Fruit fly (Drosophila melanogaster) whole organism, embryonic: ENCODE measurements around the gene TTLL4A.

Experiments used
- Asciz ChIP-seq: fragments of 200-800 bp; sonication (Bioruptor generic); optimal IDR thresholded peaks from 2 replicates; lab custom pipeline; 2017; ENCODE audit warnings: missing biosample characterization, mild to moderate bottlenecking, missing genetic modification characterization, missing genetic modification reagents
- Atf-2 ChIP-seq: fragments of 200-800 bp; sonication (Bioruptor generic); optimal IDR thresholded peaks from 2 replicates; lab custom pipeline; 2016; ENCODE audit warnings: missing biosample characterization, missing genetic modification characterization
- CG11398 ChIP-seq: fragments of 200-800 bp; sonication (Bioruptor generic); optimal IDR thresholded peaks from 2 replicates; lab custom pipeline; 2016; ENCODE audit warnings: missing biosample characterization, missing genetic modification characterization
- CG11695 ChIP-seq: fragments of 200-800 bp; sonication (Bioruptor generic); IDR thresholded peaks from 3 replicates; pipeline ENCODE4 v1.3.6; 2022; ENCODE audit warnings: missing biosample characterization, missing genetic modification characterization
- CG12299 ChIP-seq: fragments of 200-800 bp; sonication (Bioruptor generic); optimal IDR thresholded peaks from 2 replicates; lab custom pipeline; 2018; ENCODE audit warnings: missing biosample characterization, mild to moderate bottlenecking, missing genetic modification characterization
- CG13424 ChIP-seq: fragments of 200-800 bp; sonication (Bioruptor generic); optimal IDR thresholded peaks from 2 replicates; lab custom pipeline; 2019; ENCODE audit warnings: missing biosample characterization, mild to moderate bottlenecking, missing genetic modification characterization, moderate library complexity
- CG15514 ChIP-seq: fragments of 200-800 bp; sonication (Bioruptor generic); optimal IDR thresholded peaks from 3 replicates; lab custom pipeline; 2017; ENCODE audit warnings: missing biosample characterization, missing genetic modification characterization, mild to moderate bottlenecking, moderate library complexity, missing genetic modification reagents
- CG15601 ChIP-seq: fragments of 200-800 bp; sonication (Bioruptor generic); optimal IDR thresholded peaks from 3 replicates; lab custom pipeline; 2019; ENCODE audit warnings: missing biosample characterization, mild to moderate bottlenecking, missing genetic modification characterization, moderate library complexity
- CG17912 ChIP-seq: fragments of 200-800 bp; sonication (Bioruptor generic); optimal IDR thresholded peaks from 2 replicates; lab custom pipeline; 2018; ENCODE audit warnings: missing biosample characterization, mild to moderate bottlenecking, missing genetic modification characterization
- CG2875 ChIP-seq: fragments of 200-800 bp; sonication (Bioruptor generic); optimal IDR thresholded peaks from 2 replicates; lab custom pipeline; 2017; ENCODE audit warnings: missing biosample characterization, mild to moderate bottlenecking, missing genetic modification characterization, missing genetic modification reagents
- CG30020 ChIP-seq: fragments of 200-800 bp; optimal IDR thresholded peaks from 2 replicates; lab custom pipeline; 2019; ENCODE audit warnings: missing biosample characterization, mild to moderate bottlenecking, missing genetic modification characterization, moderate library complexity
- CG31224 ChIP-seq: fragments of 200-800 bp; sonication (Bioruptor generic); IDR thresholded peaks from 2 replicates; pipeline ENCODE4 v1.3.6; 2022; ENCODE audit warnings: missing biosample characterization, missing genetic modification characterization
- CG32767 ChIP-seq: fragments of 200-800 bp; sonication (Bioruptor generic); IDR thresholded peaks from 2 replicates; pipeline ENCODE4 v1.3.6; 2022; ENCODE audit warnings: missing biosample characterization, missing genetic modification characterization
- CG34224 ChIP-seq: fragments of 200-800 bp; sonication (Bioruptor generic); IDR thresholded peaks from 3 replicates; pipeline ENCODE4 v1.3.6; 2022; ENCODE audit warnings: missing biosample characterization, missing genetic modification characterization; ENCODE audit not compliant: partially characterized antibody
- CG6654 ChIP-seq: fragments of 200-800 bp; sonication (Bioruptor generic); optimal IDR thresholded peaks from 2 replicates; lab custom pipeline; 2017; ENCODE audit warnings: missing biosample characterization, mild to moderate bottlenecking, missing genetic modification characterization
- CG6854 ChIP-seq: fragments of 200-800 bp; sonication (Bioruptor generic); optimal IDR thresholded peaks from 3 replicates; lab custom pipeline; 2017; ENCODE audit warnings: missing biosample characterization, mild to moderate bottlenecking, missing genetic modification characterization
- CG8478 ChIP-seq: fragments of >200 bp; optimal IDR thresholded peaks from 2 replicates; lab custom pipeline; 2018
- Camta ChIP-seq: fragments of 200-800 bp; sonication (Bioruptor generic); optimal IDR thresholded peaks from 2 replicates; lab custom pipeline; 2016; ENCODE audit warnings: missing biosample characterization, missing genetic modification characterization
- Chrac-16 ChIP-seq: fragments of 200-800 bp; sonication (Bioruptor generic); optimal IDR thresholded peaks from 3 replicates; lab custom pipeline; 2016; ENCODE audit warnings: missing biosample characterization, missing genetic modification characterization
- CkIIα-i1 ChIP-seq: fragments of 200-800 bp; sonication (Bioruptor generic); IDR thresholded peaks from 2 replicates; pipeline ENCODE4 v1.3.6; 2022; ENCODE audit warnings: missing biosample characterization, missing genetic modification characterization
- Doc3 ChIP-seq: fragments of 200-800 bp; sonication (Bioruptor generic); IDR thresholded peaks from 3 replicates; pipeline ENCODE4 v1.3.6; 2022; ENCODE audit warnings: missing biosample characterization, missing genetic modification characterization; ENCODE audit not compliant: partially characterized antibody
- Dp ChIP-seq: fragments of 200-800 bp; sonication (Bioruptor generic); optimal IDR thresholded peaks from 2 replicates; lab custom pipeline; 2018; ENCODE audit warnings: missing biosample characterization, mild to moderate bottlenecking, missing genetic modification characterization, moderate library complexity
- E2f2 ChIP-seq: fragments of 200-800 bp; sonication (Bioruptor generic); IDR thresholded peaks from 2 replicates; pipeline ENCODE4 v1.3.6; 2022; ENCODE audit warnings: missing biosample characterization, missing genetic modification characterization
- Ets65A ChIP-seq: fragments of 200-800 bp; sonication (Bioruptor generic); peaks from one replicate; lab custom pipeline; 2016; ENCODE audit warnings: missing biosample characterization, missing genetic modification characterization
- H15 ChIP-seq: fragments of 200-800 bp; sonication (Bioruptor generic); IDR thresholded peaks from 3 replicates; pipeline ENCODE4 v1.3.6; 2022; ENCODE audit warnings: missing biosample characterization, missing genetic modification characterization
- HmgD ChIP-seq: fragments of 200-800 bp; sonication (Bioruptor generic); optimal IDR thresholded peaks from 3 replicates; lab custom pipeline; 2016; ENCODE audit warnings: missing biosample characterization, missing genetic modification characterization
- Mes4 ChIP-seq: fragments of 200-800 bp; sonication (Bioruptor generic); optimal IDR thresholded peaks from 2 replicates; lab custom pipeline; 2016; ENCODE audit warnings: missing biosample characterization, missing genetic modification characterization
- Stat92E ChIP-seq, 3 experiments: fragments of >200 bp in 2 of 3; fragments of 200-800 bp in 1 of 3; sonication (Bioruptor generic) in 1 of 3; optimal IDR thresholded peaks; 2 replicates each; lab custom pipeline; 2017 to 2019; ENCODE audit warnings: missing biosample characterization in 3 of 3, missing genetic modification characterization in 3 of 3, mild to moderate bottlenecking in 1 of 3, moderate library complexity in 1 of 3
- abd-A ChIP-seq: fragments of 200-800 bp; sonication (Bioruptor generic); optimal IDR thresholded peaks from 3 replicates; lab custom pipeline; 2019; ENCODE audit warnings: missing biosample characterization, mild to moderate bottlenecking, missing genetic modification characterization, moderate library complexity
- ash1 ChIP-seq: fragments of 200-800 bp; sonication (Bioruptor generic); optimal IDR thresholded peaks from 2 replicates; lab custom pipeline; 2018; ENCODE audit warnings: missing biosample characterization, mild to moderate bottlenecking, missing genetic modification characterization
- bab2 ChIP-seq: fragments of 200-800 bp; sonication (Bioruptor generic); optimal IDR thresholded peaks from 2 replicates; lab custom pipeline; 2016; ENCODE audit warnings: missing biosample characterization, missing genetic modification characterization
- dm ChIP-seq: fragments of 200-800 bp; sonication (Bioruptor generic); optimal IDR thresholded peaks from 3 replicates; lab custom pipeline; 2016; ENCODE audit warnings: missing biosample characterization, missing genetic modification characterization
- exex ChIP-seq: fragments of 200-800 bp; sonication (Bioruptor generic); optimal IDR thresholded peaks from 4 replicates; lab custom pipeline; 2018; ENCODE audit warnings: missing biosample characterization, mild to moderate bottlenecking, missing genetic modification characterization, moderate library complexity
- gt ChIP-seq: fragments of 200-800 bp; sonication (Bioruptor generic); IDR thresholded peaks from 2 replicates; pipeline ENCODE4 v1.3.6; 2022; ENCODE audit warnings: missing biosample characterization, missing genetic modification characterization
- hb ChIP-seq: fragments of 200-800 bp; sonication (Bioruptor generic); IDR thresholded peaks from 3 replicates; pipeline ENCODE4 v1.3.6; 2022; ENCODE audit warnings: missing biosample characterization, missing genetic modification characterization; ENCODE audit not compliant: partially characterized antibody
- nerfin-2 ChIP-seq: fragments of 200-800 bp; sonication (Bioruptor generic); IDR thresholded peaks from 2 replicates; pipeline ENCODE4 v1.3.6; 2022; ENCODE audit warnings: missing biosample characterization, missing genetic modification characterization; ENCODE audit not compliant: partially characterized antibody
- onecut ChIP-seq: fragments of 200-800 bp; sonication (Bioruptor generic); IDR thresholded peaks from 2 replicates; pipeline ENCODE4 v1.3.6; 2022; ENCODE audit warnings: missing biosample characterization, missing genetic modification characterization
- prd ChIP-seq, 3 experiments: fragments of >200 bp in 2 of 3; fragments of 200-800 bp in 1 of 3; sonication (Bioruptor generic) in 1 of 3; optimal IDR thresholded peaks in 2 of 3; IDR thresholded peaks in 1 of 3; 2 replicates in 2 of 3; 3 replicates in 1 of 3; pipeline versions ENCODE4 v1.3.6 to Lab custom; 2017 to 2022; ENCODE audit warnings: missing biosample characterization in 1 of 3, missing genetic modification characterization in 1 of 3
- repo ChIP-seq: fragments of 200-800 bp; sonication (Bioruptor generic); optimal IDR thresholded peaks from 2 replicates; lab custom pipeline; 2016; ENCODE audit warnings: missing biosample characterization, missing genetic modification characterization
- sens ChIP-seq: fragments of 200-800 bp; sonication (Bioruptor generic); peaks from one replicate; lab custom pipeline; 2016; ENCODE audit warnings: missing biosample characterization, missing genetic modification characterization
- sr ChIP-seq: fragments of 200-800 bp; sonication (Bioruptor generic); IDR thresholded peaks from 3 replicates; pipeline ENCODE4 v1.3.6; 2022; ENCODE audit warnings: missing biosample characterization, missing genetic modification characterization
- yki ChIP-seq: fragments of >200 bp; optimal IDR thresholded peaks from 3 replicates; lab custom pipeline; 2018

The TTLL4A gene

DNA sequence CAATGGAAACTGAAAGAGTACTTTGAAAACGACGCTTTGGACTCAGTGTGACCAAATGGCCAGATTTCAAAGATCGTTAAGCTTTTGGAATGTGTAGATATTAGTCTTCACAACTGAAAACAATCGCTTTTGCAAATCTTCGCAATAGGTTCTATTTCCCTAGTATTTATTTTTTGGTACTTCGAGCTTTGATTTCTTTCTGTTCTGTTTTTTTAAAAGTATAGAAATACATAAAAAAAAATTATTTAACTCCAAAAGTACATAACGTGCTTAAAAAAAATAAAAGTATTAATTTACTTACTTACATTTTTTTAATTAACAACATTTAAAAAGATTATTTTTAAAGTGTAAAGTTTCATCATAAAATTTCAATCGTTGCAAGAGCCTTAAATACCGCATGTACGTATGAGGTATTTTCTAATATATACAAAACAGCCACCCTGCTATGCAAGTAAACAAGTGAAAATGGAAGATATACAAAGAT lies 1.8 kb upstream of the TTLL4A start, which contains the start of the genes piwi and CG12253 (continued):
- TF ChIP-seq repo (GFP tag; lab: Kevin White, UChicago) = no peak
- peak; percentile 69 for TF ChIP-seq CG12299
- TF ChIP-seq CG2875 = peak; percentile 57
- TF ChIP-seq CG6654 = no peak
- TF ChIP-seq Atf-2 (GFP tag; lab: Kevin White, UChicago) = peak; percentile 1
- TF ChIP-seq prd (optimal IDR thresholded peaks at IDR 0.05; lab: Kevin White, UChicago) = no peak
- TF ChIP-seq prd (GFP tag; IDR thresholded peaks at IDR 0.05; lab: Robert Waterston, UW) = peak; percentile 44; the same call in 2 of the 3 replicates

DNA sequence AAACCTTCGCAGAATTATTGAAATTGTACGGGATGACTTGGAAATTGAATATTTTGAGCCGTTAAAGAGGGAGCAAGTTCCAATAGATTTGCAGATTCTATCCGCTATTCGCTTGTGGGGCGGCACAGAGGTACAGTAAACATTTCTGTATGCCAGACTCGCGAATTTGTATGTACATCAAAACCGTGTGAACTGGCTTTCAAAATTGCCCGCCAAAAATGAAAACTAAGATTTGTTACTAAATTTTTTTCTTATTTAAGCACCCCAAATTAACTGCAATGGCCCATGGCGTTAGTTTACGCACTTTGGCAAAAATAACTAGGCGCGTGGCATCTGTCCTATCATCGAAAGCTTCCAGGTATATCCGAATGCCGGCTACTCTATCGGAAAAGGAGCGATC lies 1.2 kb upstream of the TTLL4A start:
- TF ChIP-seq yki (lab: Kevin White, UChicago) (no peak), CG15514 (GFP tag; lab: Kevin White, UChicago) (peak; percentile 83), CG12299 (no peak), Doc3 (GFP tag; lab: Robert Waterston, UW) (no peak), Dp (GFP tag; lab: Kevin White, UChicago) (peak; percentile 31), CG32767 (GFP tag; lab: Robert Waterston, UW) (peak; percentile 78), E2f2 (GFP tag; lab: Robert Waterston, UW) (peak; percentile 65), sens (GFP tag; lab: Kevin White, UChicago) (peak; percentile 29), hb (GFP tag; lab: Robert Waterston, UW) (no peak), Ets65A (GFP tag; lab: Kevin White, UChicago) (peak; percentile 43), Mes4 (GFP tag; lab: Kevin White, UChicago) (no peak)
- TF ChIP-seq, all 482 proteins: peak for 6

DNA sequence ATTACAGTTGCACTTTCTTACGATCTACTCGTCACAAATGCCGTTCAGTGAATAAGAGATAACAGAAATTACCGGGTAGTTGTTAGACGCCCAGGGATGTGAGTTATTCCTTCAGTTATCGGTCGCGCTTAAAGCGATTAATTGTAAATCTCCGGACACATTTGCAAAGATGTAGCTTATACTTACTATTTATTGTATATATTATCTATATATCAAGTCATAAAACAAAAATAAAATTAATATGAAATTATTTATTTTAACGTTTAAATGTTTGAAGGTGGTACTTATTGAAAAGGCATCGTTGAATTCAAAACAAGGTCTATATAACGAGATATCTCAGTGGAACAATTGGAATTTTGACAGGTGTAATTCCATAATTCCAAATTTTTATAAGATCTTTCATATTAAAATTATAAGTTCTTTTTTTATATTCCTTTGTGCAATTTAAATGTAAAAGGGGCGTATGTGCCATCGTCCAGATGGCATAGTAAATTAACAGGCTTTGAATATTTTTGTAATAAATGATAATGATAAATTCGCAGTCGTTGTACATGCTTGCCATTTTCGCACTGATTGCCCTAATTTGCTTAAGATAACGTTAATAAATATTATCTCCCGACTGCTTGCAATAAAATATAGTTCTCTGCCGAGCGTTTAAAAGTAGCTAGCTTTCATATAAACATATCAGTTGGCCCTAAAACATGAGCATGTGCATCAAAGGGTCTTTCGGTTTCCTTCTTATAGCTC lies 12.3 kb downstream of the TTLL4A start, which contains the start of the genes aub and lectin-33A:
Gene aub, minus strand, starts transcription at position 101 of the 747 bp plus-strand sequence.
Gene lectin-33A, plus strand, starts transcription at position 697 of the 747 bp plus-strand sequence.
- TF ChIP-seq ash1 (no peak), CG30020 (tag; lab: Kevin White, UChicago) (peak; percentile 59)

DNA sequence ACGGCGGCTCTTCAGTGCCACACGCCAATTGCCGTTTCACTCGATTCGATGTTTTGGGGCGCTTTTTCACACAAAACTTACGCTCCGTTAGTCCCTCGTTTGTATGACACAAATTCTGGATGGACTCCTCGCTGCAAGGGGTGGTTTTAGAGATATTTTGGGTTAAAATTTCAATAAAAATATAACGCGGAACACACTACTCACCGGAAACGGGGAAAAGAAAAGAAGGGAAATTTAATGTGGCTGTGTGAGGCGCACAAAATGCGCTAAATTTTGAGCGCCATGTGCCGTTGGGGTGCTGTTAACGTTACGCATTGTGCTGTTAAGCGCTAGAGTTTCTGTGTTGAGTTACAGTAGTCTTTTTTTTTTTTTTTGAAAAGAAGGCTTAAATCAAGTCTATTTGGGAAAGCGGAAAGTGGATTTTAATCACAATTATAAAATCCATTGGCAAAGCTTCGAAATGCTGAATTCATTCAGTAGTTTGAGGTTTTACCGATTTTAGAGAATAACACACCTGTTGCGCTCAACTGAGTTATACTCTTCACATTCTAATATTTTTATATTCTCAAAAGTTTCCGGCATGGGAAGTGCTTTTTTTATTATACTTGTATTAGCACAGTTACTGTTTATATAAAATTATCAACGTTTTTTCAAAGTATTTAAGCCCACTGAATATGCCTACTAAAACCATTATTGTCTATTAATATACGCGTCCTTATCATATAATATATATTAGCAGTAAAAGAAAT lies 14.9 kb downstream of the TTLL4A start, which contains the start of gene RpL9:
Gene RpL9, minus strand, starts transcription at position 265 of the 749 bp plus-strand sequence.
- TF ChIP-seq CG34224 (GFP tag; lab: Robert Waterston, UW) (no peak), dm (GFP tag; lab: Kevin White, UChicago) (peak; percentile 90), nerfin-2 (GFP tag; lab: Robert Waterston, UW) (no peak), CG6854 (GFP tag; lab: Kevin White, UChicago) (peak; percentile 84), CG15601 (tag; lab: Kevin White, UChicago) (peak; percentile 53), CG17912 (peak; percentile 91), abd-A (no peak), Asciz (GFP tag; lab: Kevin White, UChicago) (peak; percentile 78), CG8478 (lab: Kevin White, UChicago) (no peak), gt (GFP tag; lab: Robert Waterston, UW) (no peak), sr (GFP tag; lab: Robert Waterston, UW) (no peak), Camta (GFP tag; lab: Kevin White, UChicago) (peak; percentile 70), Stat92E (GFP tag; optimal IDR thresholded peaks at IDR 0.05; lab: Kevin White, UChicago) (peak in 1 of 3 experiments; percentile 35), CkIIα-i1 (GFP tag; lab: Robert Waterston, UW) (no peak), CG11695 (GFP tag; lab: Robert Waterston, UW) (peak; percentile 51; the same call in 1 of the 3 replicates), CG13424 (peak; percentile 38), HmgD (GFP tag; lab: Kevin White, UChicago) (no peak), bab2 (GFP tag; lab: Kevin White, UChicago) (peak; percentile 16), H15 (GFP tag; lab: Robert Waterston, UW) (no peak), CG31224 (GFP tag; lab: Robert Waterston, UW) (peak; percentile 49; the same call in 1 of the 2 replicates), onecut (peak; percentile 85), exex (peak; percentile 42), CG11398 (GFP tag; lab: Kevin White, UChicago) (peak; percentile 70), Chrac-16 (GFP tag; lab: Kevin White, UChicago) (peak; percentile 10)
